Worm (Caenorhabditis elegans): ENCODE measurements around the gene F17C8.9.

The F17C8.9 gene

DNA sequence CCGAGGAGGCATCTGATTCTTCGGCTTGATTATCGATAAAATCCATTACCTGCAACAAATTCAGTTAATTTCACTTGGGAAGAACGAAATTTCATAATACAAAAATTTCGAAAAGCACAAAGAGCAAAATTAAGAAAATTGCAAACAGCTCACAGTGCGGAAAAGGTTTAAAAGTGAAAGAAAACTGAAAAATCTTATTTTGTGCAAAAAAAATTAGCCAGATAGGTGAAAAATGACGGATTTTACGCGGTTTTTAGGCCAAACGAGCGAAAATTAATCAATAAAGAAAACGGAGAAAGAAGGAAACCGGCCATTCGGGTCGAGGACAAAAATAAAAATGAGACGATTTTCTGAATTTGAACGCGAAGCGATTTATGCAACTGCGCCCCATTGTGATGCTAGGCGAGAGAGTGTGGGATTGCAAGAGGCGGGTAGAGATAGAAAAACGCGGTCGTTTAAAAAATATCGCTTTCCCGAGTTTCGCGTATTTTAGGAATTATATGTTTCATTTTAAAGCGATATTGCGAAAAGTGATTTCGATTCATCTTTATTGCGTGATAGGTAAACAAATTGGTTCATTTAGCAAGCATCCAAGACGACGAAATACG is 13.4 kb upstream of the F17C8.9 start, which contains the start of gene emb-5 (continued):
- TF ChIP-seq nhr-19 (GFP tag; conservative IDR thresholded peaks at IDR 0.05): peak; percentile 76
- TF ChIP-seq blmp-1 (tag; optimal IDR thresholded peaks at IDR 0.05): no peak
- no peak for TF ChIP-seq unc-130 (tag; optimal IDR thresholded peaks at IDR 0.05)
- peak in 1 of 6 experiments; percentile 38 for TF ChIP-seq elt-3 (tag; optimal IDR thresholded peaks at IDR 0.05)
- TF ChIP-seq vab-15 (tag; optimal IDR thresholded peaks at IDR 0.05): no peak
- no peak for TF ChIP-seq ceh-8 (GFP tag; optimal IDR thresholded peaks at IDR 0.05)
- peak; percentile 96 to 98 for TF ChIP-seq lin-35 (GFP tag; optimal IDR thresholded peaks at IDR 0.05)
- peak; percentile 0 for TF ChIP-seq lir-3 (tag; optimal IDR thresholded peaks at IDR 0.05; ENCODE audit: poor library complexity)
- peak; percentile 80 for TF ChIP-seq nhr-85 (tag)
- TF ChIP-seq ceh-82 (tag; optimal IDR thresholded peaks at IDR 0.05): peak; percentile 30 to 85 (median 74)
- no peak for TF ChIP-seq ama-1 (optimal IDR thresholded peaks at IDR 0.05)
- no peak for TF ChIP-seq nhr-28 (tag; optimal IDR thresholded peaks at IDR 0.05)

DNA sequence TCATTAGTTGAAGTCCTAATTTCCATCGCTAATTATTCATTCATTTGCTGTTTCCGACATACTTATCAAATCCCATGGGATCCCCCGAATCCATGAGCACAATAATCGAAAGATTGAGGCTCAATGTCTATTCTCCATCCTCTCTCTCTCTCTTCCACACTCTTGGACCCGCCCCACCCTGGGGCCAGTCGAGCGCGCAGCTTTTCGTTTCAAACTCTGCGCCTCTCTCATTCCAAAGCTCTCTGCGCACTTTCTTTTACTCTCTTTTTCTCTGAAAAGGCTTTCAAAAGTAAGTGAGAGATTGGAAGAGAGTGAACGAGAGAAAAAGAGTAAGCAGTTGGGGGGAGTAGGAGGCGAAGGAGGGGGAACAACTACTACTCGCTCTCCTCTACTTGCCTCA is 12.4 kb upstream of the F17C8.9 start, which contains the start of gene acy-1:
Gene acy-1, plus strand, starts transcription at position 346 of the 400 bp plus-strand sequence.
- TF ChIP-seq snpc-4 (tag; optimal IDR thresholded peaks at IDR 0.05): peak; percentile 43
- TF ChIP-seq lin-39 (tag; optimal IDR thresholded peaks at IDR 0.05): peak; percentile 46
- peak; percentile 51 for TF ChIP-seq lir-3 (tag; optimal IDR thresholded peaks at IDR 0.05; ENCODE audit: poor library complexity)
- TF ChIP-seq ets-5 (GFP tag; IDR thresholded peaks at IDR 0.05): no peak
- TF ChIP-seq jun-1 (tag; optimal IDR thresholded peaks at IDR 0.05): peak; percentile 59
- TF ChIP-seq ama-1 (optimal IDR thresholded peaks at IDR 0.05): no peak
- TF ChIP-seq tlp-1 (tag; optimal IDR thresholded peaks at IDR 0.05): no peak
- peak; percentile 85 to 88 for TF ChIP-seq efl-1 (optimal IDR thresholded peaks at IDR 0.05)
- peak; percentile 76 to 95 for TF ChIP-seq efl-1 (GFP tag; optimal IDR thresholded peaks at IDR 0.05 in 1 of 2)
- TF ChIP-seq elt-2 (tag; optimal IDR thresholded peaks at IDR 0.05): no peak
- peak; percentile 47 for TF ChIP-seq egl-13 (tag; optimal IDR thresholded peaks at IDR 0.05)
- peak; percentile 82 to 88 for TF ChIP-seq lsy-2 (tag; optimal IDR thresholded peaks at IDR 0.05)
- TF ChIP-seq C16A3.4 (tag; optimal IDR thresholded peaks at IDR 0.05): peak; percentile 35
- TF ChIP-seq ceh-90 (tag; optimal IDR thresholded peaks at IDR 0.05): no peak
- peak; percentile 48 for TF ChIP-seq lin-15B (tag; optimal IDR thresholded peaks at IDR 0.05)
- peak in 1 of 2 experiments; percentile 2 for TF ChIP-seq mdl-1 (tag; optimal IDR thresholded peaks at IDR 0.05)
- TF ChIP-seq ceh-63 (GFP tag; optimal IDR thresholded peaks at IDR 0.05): no peak
- TF ChIP-seq sox-4 (tag; optimal IDR thresholded peaks at IDR 0.05): peak; percentile 20
- peak; percentile 58 for TF ChIP-seq nhr-20 (tag; optimal IDR thresholded peaks at IDR 0.05)
- no peak for TF ChIP-seq hpl-2 (GFP tag; optimal IDR thresholded peaks at IDR 0.05)
- no peak for TF ChIP-seq zip-4 (GFP tag; optimal IDR thresholded peaks at IDR 0.05)
- TF ChIP-seq snu-23 (GFP tag; optimal IDR thresholded peaks at IDR 0.05): peak; percentile 79
- peak; percentile 62 for TF ChIP-seq nhr-85 (tag)
- peak; percentile 83 for TF ChIP-seq fkh-8 (tag; optimal IDR thresholded peaks at IDR 0.05)
- TF ChIP-seq fkh-4 (tag; optimal IDR thresholded peaks at IDR 0.05; ENCODE audit: borderline replicate concordance): no peak
- peak; percentile 84 for TF ChIP-seq swsn-7 (tag; optimal IDR thresholded peaks at IDR 0.05)
- no peak for TF ChIP-seq grh-1 (GFP tag; IDR thresholded peaks at IDR 0.05)
- peak; percentile 50 to 76 for TF ChIP-seq lin-35 (GFP tag; optimal IDR thresholded peaks at IDR 0.05)
- TF ChIP-seq irx-1 (tag; optimal IDR thresholded peaks at IDR 0.05): peak; percentile 26
- no peak for TF ChIP-seq unc-30 (tag; optimal IDR thresholded peaks at IDR 0.05)
- TF ChIP-seq nhr-77 (tag; optimal IDR thresholded peaks at IDR 0.05): peak; percentile 69
- TF ChIP-seq isw-1 (GFP tag; IDR thresholded peaks at IDR 0.05): peak; percentile 64
- TF ChIP-seq nhr-28 (tag; optimal IDR thresholded peaks at IDR 0.05): no peak
- TF ChIP-seq egl-27 (tag; optimal IDR thresholded peaks at IDR 0.05): peak in 1 of 2 experiments; percentile 40
- TF ChIP-seq xbp-1 (tag; optimal IDR thresholded peaks at IDR 0.05): peak; percentile 67
- peak; percentile 60 to 86 (median 68) for TF ChIP-seq ceh-82 (tag; optimal IDR thresholded peaks at IDR 0.05)
- TF ChIP-seq nhr-11 (tag; optimal IDR thresholded peaks at IDR 0.05): no peak
- peak; percentile 80 for TF ChIP-seq unc-86 (tag; optimal IDR thresholded peaks at IDR 0.05)
- peak; percentile 81 for TF ChIP-seq fkh-10 (GFP tag; optimal IDR thresholded peaks at IDR 0.05)
- no peak for TF ChIP-seq nhr-90 (tag; optimal IDR thresholded peaks at IDR 0.05; ENCODE audit: poor library complexity)
- TF ChIP-seq C34B4.2 (tag; optimal IDR thresholded peaks at IDR 0.05): no peak
- no peak for TF ChIP-seq pqm-1 (tag; optimal IDR thresholded peaks at IDR 0.05)
- TF ChIP-seq sptf-1 (tag; optimal IDR thresholded peaks at IDR 0.05): no peak
- no peak for TF ChIP-seq mef-2 (tag; optimal IDR thresholded peaks at IDR 0.05)
